Worm (Caenorhabditis elegans): ENCODE data around the gene M117.1.

The M117.1 gene

DNA sequence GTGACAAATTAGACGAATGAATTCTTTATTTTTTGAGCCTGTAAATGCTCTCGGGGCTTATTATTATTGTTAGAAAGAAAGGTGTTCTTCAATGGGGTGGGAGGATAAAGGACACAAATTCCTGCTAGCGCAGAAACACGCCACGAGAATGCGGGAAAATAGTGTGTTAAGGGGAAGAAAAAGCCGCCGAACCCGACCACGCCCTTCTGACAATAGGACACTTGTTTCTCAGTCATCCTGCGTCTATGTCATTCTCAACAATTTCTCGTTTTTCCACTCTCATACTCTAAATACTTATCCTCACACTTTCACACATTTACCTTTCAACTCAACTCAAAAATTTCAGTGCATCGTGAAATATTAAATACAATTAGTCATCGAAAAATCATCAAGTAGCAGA is at the start of gene M117.1:
M117.1 (plus strand) TSS at position 347 of the 400 bp plus-strand sequence.
- TF ChIP-seq nhr-237 (tag; optimal IDR thresholded peaks at IDR 0.05) (no peak), mep-1 (tag; optimal IDR thresholded peaks at IDR 0.05) (no peak), lsy-2 (tag; optimal IDR thresholded peaks at IDR 0.05) (no peak), hlh-1 (tag; optimal IDR thresholded peaks at IDR 0.05) (peak; percentile 34), snpc-4 (tag; optimal IDR thresholded peaks at IDR 0.05) (no peak)

DNA sequence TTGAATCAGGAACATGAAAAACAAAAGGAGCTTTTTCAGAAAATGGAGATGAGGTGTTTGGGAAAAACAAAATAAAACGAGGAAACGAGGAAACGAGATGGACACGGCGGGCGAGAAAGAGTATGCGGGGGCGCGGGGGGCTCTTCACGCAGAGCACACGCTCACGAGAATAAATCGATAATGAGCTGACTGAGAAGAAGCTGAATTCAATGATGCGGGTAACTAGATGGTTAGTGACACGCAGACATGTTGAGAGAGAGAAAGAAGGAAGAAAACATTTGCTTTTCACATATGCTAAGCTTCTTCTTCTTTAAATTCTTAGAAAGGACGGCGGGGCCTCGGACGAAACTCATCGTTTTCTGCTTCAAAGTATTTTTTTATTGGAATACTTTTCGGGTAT is 48.5 kb upstream of the M117.1 start:
- TF ChIP-seq nhr-28 (tag; optimal IDR thresholded peaks at IDR 0.05): no peak
- peak; percentile 10 for TF ChIP-seq unc-120 (tag; optimal IDR thresholded peaks at IDR 0.05; ENCODE audit: poor library complexity, severe bottlenecking)
- TF ChIP-seq unc-62 (GFP tag; optimal IDR thresholded peaks at IDR 0.05): peak; percentile 16
- TF ChIP-seq ces-1 (GFP tag; optimal IDR thresholded peaks at IDR 0.05): peak; percentile 94

DNA sequence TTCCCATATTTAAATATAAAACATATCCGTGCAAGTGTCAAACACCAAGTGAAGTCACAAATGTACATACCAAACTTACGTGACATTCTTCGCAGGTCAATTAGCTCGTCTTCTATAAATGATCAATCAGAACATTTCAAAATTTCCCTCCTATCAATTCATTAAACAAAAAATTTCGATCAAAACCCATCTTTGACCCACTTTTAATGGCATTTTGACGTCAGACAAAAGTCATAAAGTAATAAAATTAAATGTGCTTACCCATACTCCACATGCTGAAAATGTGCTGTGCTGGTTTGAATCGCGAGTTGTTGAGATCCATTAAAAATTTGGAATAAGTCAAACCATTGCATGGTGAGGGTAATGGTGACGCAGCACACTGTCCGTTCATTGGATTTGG is 44.3 kb upstream of the M117.1 start:
- TF ChIP-seq lin-32 (GFP tag; optimal IDR thresholded peaks at IDR 0.05): no peak
- TF ChIP-seq bed-3 (GFP tag; optimal IDR thresholded peaks at IDR 0.05): no peak
- no peak for TF ChIP-seq lsy-2 (tag; optimal IDR thresholded peaks at IDR 0.05)
- TF ChIP-seq mab-5 (tag; optimal IDR thresholded peaks at IDR 0.05): no peak
- no peak for TF ChIP-seq nhr-12 (tag; optimal IDR thresholded peaks at IDR 0.05)
- TF ChIP-seq flh-1 (GFP tag; optimal IDR thresholded peaks at IDR 0.05): no peak
- TF ChIP-seq unc-120 (tag; optimal IDR thresholded peaks at IDR 0.05; ENCODE audit: poor library complexity, severe bottlenecking): no peak
- no peak for TF ChIP-seq sem-2 (GFP tag; optimal IDR thresholded peaks at IDR 0.05)
- no peak for TF ChIP-seq zip-8 (tag; optimal IDR thresholded peaks at IDR 0.05)
- TF ChIP-seq unc-62 (GFP tag; optimal IDR thresholded peaks at IDR 0.05): no peak
- TF ChIP-seq lin-13 (tag; optimal IDR thresholded peaks at IDR 0.05): no peak
- TF ChIP-seq nhr-28 (tag; optimal IDR thresholded peaks at IDR 0.05): no peak
- no peak for TF ChIP-seq ham-2 (GFP tag; optimal IDR thresholded peaks at IDR 0.05)
- TF ChIP-seq hlh-1 (tag; optimal IDR thresholded peaks at IDR 0.05): no peak
- no peak for TF ChIP-seq ceh-39 (tag; optimal IDR thresholded peaks at IDR 0.05)

DNA sequence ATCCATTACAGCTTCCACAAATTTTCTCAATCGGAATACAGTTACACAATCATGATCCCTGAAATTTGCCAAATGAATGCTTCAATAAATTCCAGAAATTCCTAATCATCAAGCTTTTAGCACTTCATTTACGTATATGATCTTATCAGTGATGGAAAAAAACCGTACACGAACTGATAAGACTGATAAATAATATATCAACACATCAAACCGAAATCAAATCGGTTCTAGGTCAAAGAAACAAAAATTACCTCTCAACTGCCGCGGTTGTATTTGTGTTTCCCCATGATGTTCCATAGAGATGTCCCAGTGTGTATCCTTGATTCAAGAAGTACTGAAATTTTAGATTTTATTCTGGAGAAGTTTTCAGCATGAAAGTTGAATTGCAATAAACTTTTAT is 43.0 kb upstream of the M117.1 start:
- TF ChIP-seq unc-39 (tag; optimal IDR thresholded peaks at IDR 0.05) (no peak), cnd-1 (tag; optimal IDR thresholded peaks at IDR 0.05) (no peak), lsy-2 (tag; optimal IDR thresholded peaks at IDR 0.05) (no peak), unc-120 (tag; optimal IDR thresholded peaks at IDR 0.05; ENCODE audit: poor library complexity, severe bottlenecking) (no peak), tbx-8 (GFP tag; optimal IDR thresholded peaks at IDR 0.05) (no peak), nhr-28 (tag; optimal IDR thresholded peaks at IDR 0.05) (no peak), M03D4.4 (tag; optimal IDR thresholded peaks at IDR 0.05) (no peak)

DNA sequence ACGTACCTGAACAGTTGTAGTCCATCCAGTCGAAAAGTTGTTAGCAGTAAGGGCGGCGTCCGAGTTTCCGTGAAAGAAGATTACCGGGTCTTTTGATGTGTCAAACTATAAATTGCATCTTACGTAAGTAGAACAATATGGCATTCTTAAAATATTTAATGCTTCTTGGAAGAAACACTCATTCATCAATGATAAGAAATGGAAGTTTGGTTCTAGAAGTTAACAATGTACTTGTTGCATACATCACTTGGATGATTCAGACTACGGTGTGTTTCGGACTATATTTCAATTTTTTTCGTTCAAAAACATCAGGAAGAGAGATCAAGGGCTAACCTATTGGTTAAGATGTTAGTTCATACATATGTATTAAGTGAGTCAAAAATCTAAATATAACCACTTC is 41.9 kb upstream of the M117.1 start:
- no peak for TF ChIP-seq ztf-11 (tag; optimal IDR thresholded peaks at IDR 0.05)
- TF ChIP-seq tbx-8 (GFP tag; optimal IDR thresholded peaks at IDR 0.05): no peak
- no peak for TF ChIP-seq mls-2 (tag; optimal IDR thresholded peaks at IDR 0.05)
- TF ChIP-seq nhr-2 (tag; optimal IDR thresholded peaks at IDR 0.05): no peak
- TF ChIP-seq lin-13 (tag; optimal IDR thresholded peaks at IDR 0.05): no peak
- no peak for TF ChIP-seq bed-3 (GFP tag; optimal IDR thresholded peaks at IDR 0.05)
- no peak for TF ChIP-seq nhr-12 (tag; optimal IDR thresholded peaks at IDR 0.05)
- no peak for TF ChIP-seq unc-120 (tag; optimal IDR thresholded peaks at IDR 0.05; ENCODE audit: poor library complexity, severe bottlenecking)
- TF ChIP-seq lsy-2 (tag; optimal IDR thresholded peaks at IDR 0.05): no peak
- TF ChIP-seq unc-62 (GFP tag; optimal IDR thresholded peaks at IDR 0.05): no peak
- TF ChIP-seq cnd-1 (tag; optimal IDR thresholded peaks at IDR 0.05): no peak
- no peak for TF ChIP-seq sptf-1 (tag; optimal IDR thresholded peaks at IDR 0.05)
- TF ChIP-seq elt-1 (tag; optimal IDR thresholded peaks at IDR 0.05; ENCODE audit: borderline replicate concordance, insufficient read depth): no peak
- TF ChIP-seq drap-1 (GFP tag; optimal IDR thresholded peaks at IDR 0.05): no peak
- no peak for TF ChIP-seq snpc-4 (tag; optimal IDR thresholded peaks at IDR 0.05)
- TF ChIP-seq elt-3 (tag; optimal IDR thresholded peaks at IDR 0.05): no peak
- TF ChIP-seq nhr-28 (tag; optimal IDR thresholded peaks at IDR 0.05): no peak

DNA sequence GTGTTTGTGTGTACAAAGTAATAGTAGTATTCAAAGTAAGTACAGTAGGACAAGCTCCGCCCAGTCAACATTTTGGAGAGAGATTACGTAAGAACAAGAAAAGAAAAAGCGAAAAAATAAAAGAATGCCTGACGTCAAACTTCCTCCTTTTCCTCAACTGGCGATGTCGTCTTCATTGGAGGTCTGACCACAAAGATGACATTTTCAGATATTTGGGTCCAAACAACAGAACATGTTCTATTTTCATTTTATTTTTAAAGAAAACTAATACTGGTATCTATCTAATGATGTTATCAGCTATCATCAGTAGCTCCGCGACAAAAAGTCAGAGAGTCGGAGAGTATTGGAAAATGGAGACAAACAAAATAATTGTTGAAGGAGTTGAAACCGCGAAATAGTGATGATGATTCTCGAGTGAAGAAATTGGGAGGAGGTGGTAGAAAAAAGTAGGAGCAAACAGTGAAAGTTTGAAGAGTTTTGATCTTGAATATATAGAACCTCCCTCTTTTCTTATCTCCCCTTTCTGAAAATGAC is 40.3 kb upstream of the M117.1 start, which contains the start of gene lips-5:
lips-5 (minus strand) TSS at position 51 of the 534 bp plus-strand sequence.
- TF ChIP-seq tbx-8 (GFP tag; optimal IDR thresholded peaks at IDR 0.05) (no peak), zip-8 (tag; optimal IDR thresholded peaks at IDR 0.05) (no peak), blmp-1 (tag; optimal IDR thresholded peaks at IDR 0.05) (no peak), lsy-2 (tag; optimal IDR thresholded peaks at IDR 0.05) (no peak)
